Worm (Caenorhabditis elegans): Measurements from ENCODE around the gene cest-6.
A peak's percentile ranks its signal among the peaks of the same experiment; 100 is the strongest.

The cest-6 gene

ce11 chrIV:6905947-6906489, 22.3 kb downstream of the cest-6 start, which contains the start of the genes T22D1.17 and T22D1.8:
Gene T22D1.17, plus strand, starts transcription at chrIV:6905997.
Gene T22D1.8, minus strand, starts transcription at chrIV:6906348.
- no peak for TF ChIP-seq pag-3 (tag; optimal IDR thresholded peaks at IDR 0.05; ENCODE audit: borderline replicate concordance)
- TF ChIP-seq rnt-1 (tag; optimal IDR thresholded peaks at IDR 0.05) = no peak
- TF ChIP-seq hlh-6 (tag; optimal IDR thresholded peaks at IDR 0.05) = no peak
- no peak for TF ChIP-seq zip-5 (tag; optimal IDR thresholded peaks at IDR 0.05)
- TF ChIP-seq gmeb-2 (tag; optimal IDR thresholded peaks at IDR 0.05) = no peak
- TF ChIP-seq mec-3 (tag; optimal IDR thresholded peaks at IDR 0.05; ENCODE audit: borderline replicate concordance) = no peak
- TF ChIP-seq tbx-2 (tag; optimal IDR thresholded peaks at IDR 0.05) = no peak
- no peak for TF ChIP-seq C38D4.7 (GFP tag; optimal IDR thresholded peaks at IDR 0.05)
- no peak for TF ChIP-seq K09A11.1 (tag; optimal IDR thresholded peaks at IDR 0.05; ENCODE audit: insufficient read depth)
- no peak for TF ChIP-seq eyg-1 (tag; optimal IDR thresholded peaks at IDR 0.05)
- TF ChIP-seq fkh-6 (tag; optimal IDR thresholded peaks at IDR 0.05) = no peak
- TF ChIP-seq pax-1 (tag; optimal IDR thresholded peaks at IDR 0.05) = no peak
- no peak for TF ChIP-seq npax-4 (tag; optimal IDR thresholded peaks at IDR 0.05)
- no peak for TF ChIP-seq ceh-30 (tag; optimal IDR thresholded peaks at IDR 0.05)
- no peak for TF ChIP-seq ceh-18 (tag; optimal IDR thresholded peaks at IDR 0.05)
- TF ChIP-seq ceh-45 (GFP tag; IDR thresholded peaks at IDR 0.05) = no peak
- no peak for TF ChIP-seq tbx-7 (tag; optimal IDR thresholded peaks at IDR 0.05)
- TF ChIP-seq unc-86 (tag; optimal IDR thresholded peaks at IDR 0.05) = no peak
- TF ChIP-seq ets-4 (tag; optimal IDR thresholded peaks at IDR 0.05) = no peak

- TF ChIP-seq elt-4 (tag; optimal IDR thresholded peaks at IDR 0.05) = no peak
Observed at ce11 chrIV:6905428-6905827, 22.9 kb downstream of the cest-6 start.

DNA sequence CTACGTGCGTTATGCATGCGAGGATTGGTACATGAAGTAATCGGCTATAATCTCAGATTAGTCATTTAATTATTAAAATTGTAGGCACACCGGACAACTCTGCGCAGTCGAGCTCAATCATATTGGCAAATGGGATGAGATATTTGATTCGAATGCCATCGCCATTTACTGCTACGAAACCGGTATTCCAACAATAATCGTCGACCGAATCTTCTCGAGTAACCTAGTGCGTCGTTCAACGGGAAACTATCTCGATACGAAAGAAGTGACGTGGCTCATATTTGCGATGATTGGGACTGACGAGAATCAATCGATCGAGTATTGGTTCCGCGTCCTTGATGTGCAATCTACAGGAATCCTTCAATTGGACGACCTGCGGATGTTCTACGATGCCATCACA, 23.7 kb downstream of the cest-6 start:
- TF ChIP-seq elt-2 (tag; optimal IDR thresholded peaks at IDR 0.05) (no peak), pha-2 (tag; optimal IDR thresholded peaks at IDR 0.05) (no peak), ceh-31 (tag; optimal IDR thresholded peaks at IDR 0.05) (no peak), unc-42 (tag; optimal IDR thresholded peaks at IDR 0.05) (no peak), tbx-2 (tag; optimal IDR thresholded peaks at IDR 0.05) (no peak), sox-4 (tag; optimal IDR thresholded peaks at IDR 0.05) (no peak), tbx-7 (tag; optimal IDR thresholded peaks at IDR 0.05) (no peak), ceh-18 (tag; optimal IDR thresholded peaks at IDR 0.05) (no peak), pha-4 (tag; optimal IDR thresholded peaks at IDR 0.05) (no peak), ceh-45 (GFP tag; IDR thresholded peaks at IDR 0.05) (no peak), ztf-16 (tag; optimal IDR thresholded peaks at IDR 0.05) (no peak), ceh-30 (tag; optimal IDR thresholded peaks at IDR 0.05) (no peak), ahr-1 (tag; optimal IDR thresholded peaks at IDR 0.05) (no peak), hlh-13 (GFP tag; optimal IDR thresholded peaks at IDR 0.05) (no peak), syd-9 (tag; optimal IDR thresholded peaks at IDR 0.05) (no peak)

ce11 chrIV:6903575-6903974, 24.7 kb downstream of the cest-6 start, which contains the start of gene T22D1.5:
Gene T22D1.5, plus strand, starts transcription at chrIV:6903950.
- TF ChIP-seq ceh-9 (tag; optimal IDR thresholded peaks at IDR 0.05) (no peak), sdc-2 (tag; optimal IDR thresholded peaks at IDR 0.05) (no peak), hlh-13 (GFP tag; optimal IDR thresholded peaks at IDR 0.05) (no peak), elt-4 (tag; optimal IDR thresholded peaks at IDR 0.05) (no peak), pha-2 (tag; optimal IDR thresholded peaks at IDR 0.05) (no peak), tbx-7 (tag; optimal IDR thresholded peaks at IDR 0.05) (no peak)

DNA sequence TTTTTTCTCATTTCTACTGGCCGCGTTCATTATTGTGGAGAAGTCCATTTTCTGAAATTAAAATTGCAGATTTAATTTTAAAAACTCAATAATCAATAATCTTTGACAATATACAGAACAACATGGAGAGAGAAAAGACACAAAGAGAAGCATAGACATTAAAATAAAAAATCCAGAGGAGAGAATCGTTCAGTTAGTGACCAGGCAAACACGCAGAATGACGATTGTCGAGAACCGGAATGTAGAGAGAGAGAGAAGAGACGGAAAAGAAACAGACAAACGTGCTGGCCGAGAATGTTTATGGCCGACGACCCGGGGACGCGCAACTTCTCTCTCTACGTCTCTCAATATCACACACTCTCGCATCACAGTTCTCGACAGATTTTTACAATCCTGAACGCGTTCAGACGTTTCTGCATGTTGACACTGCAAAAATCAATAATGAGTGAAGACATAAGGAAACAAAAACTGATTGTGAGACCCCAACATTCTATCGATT, 40.7 kb downstream of the cest-6 start, which contains the start of the genes T05A12.3 and T05A12.4:
Gene T05A12.3 (minus strand): TSS at position 51 of the 499 bp plus-strand sequence.
Gene T05A12.4 (plus strand): TSS at position 348 of the 499 bp plus-strand sequence.
- TF ChIP-seq ceh-2 (tag; optimal IDR thresholded peaks at IDR 0.05) (peak; percentile 42), unc-3 (GFP tag; conservative IDR thresholded peaks at IDR 0.05) (no peak), unc-3 (tag; optimal IDR thresholded peaks at IDR 0.05) (no peak), rnt-1 (tag; optimal IDR thresholded peaks at IDR 0.05) (peak; percentile 40), tbx-2 (tag; optimal IDR thresholded peaks at IDR 0.05) (peak; percentile 40), nfya-1 (tag; optimal IDR thresholded peaks at IDR 0.05) (peak; percentile 54), ceh-30 (tag; optimal IDR thresholded peaks at IDR 0.05) (no peak), ceh-31 (tag; optimal IDR thresholded peaks at IDR 0.05) (peak; percentile 89), ets-4 (tag; optimal IDR thresholded peaks at IDR 0.05) (peak; percentile 62), hlh-6 (tag; optimal IDR thresholded peaks at IDR 0.05) (no peak), lim-6 (tag; optimal IDR thresholded peaks at IDR 0.05) (peak; percentile 40), C08G9.2 (tag; optimal IDR thresholded peaks at IDR 0.05) (peak; percentile 58), ceh-48 (tag; optimal IDR thresholded peaks at IDR 0.05) (no peak)
